Fruit fly (Drosophila melanogaster) Kc167 (cell line): ENCODE data around the gene CG44004.

ENCODE experiments used
- Myc ChIP-seq: fragments of >200 bp; optimal IDR thresholded peaks from 2 replicates; lab custom pipeline; 2017; ENCODE audit warnings: missing external identifiers
- Sin3A ChIP-seq: fragments of >200 bp; optimal IDR thresholded peaks from 2 replicates; lab custom pipeline; 2018; ENCODE audit warnings: missing external identifiers
- h ChIP-seq: fragments of >200 bp; optimal IDR thresholded peaks from 3 replicates; lab custom pipeline; 2018; ENCODE audit warnings: missing external identifiers
- psq ChIP-seq: fragments of >200 bp; optimal IDR thresholded peaks from 2 replicates; lab custom pipeline; 2017; ENCODE audit warnings: missing external identifiers
- ttk ChIP-seq: sonication (Bioruptor generic); optimal IDR thresholded peaks from 2 replicates; lab custom pipeline; 2017; ENCODE audit warnings: missing external identifiers

- no peak for TF ChIP-seq Myc (lab: Kevin White, UChicago)
- TF ChIP-seq psq (lab: Kevin White, UChicago) = no peak
- TF ChIP-seq h (lab: Kevin White, UChicago) = no peak
- TF ChIP-seq ttk = no peak
- TF ChIP-seq Sin3A = no peak
Measured at dm6 chr3L:18079123-18079522, 5.5 kb upstream of the CG44004 start.
